Fruit fly (Drosophila melanogaster) whole organism, prepupa: ENCODE data around the gene CG3942.

Experiments used
- Blimp-1 ChIP-seq: fragments of 200-800 bp; sonication (Bioruptor generic); optimal IDR thresholded peaks from 3 replicates; lab custom pipeline; 2017; ENCODE audit warnings: missing biosample characterization, missing genetic modification characterization, mild to moderate bottlenecking, moderate library complexity, missing genetic modification reagents
- CG10669 ChIP-seq: fragments of 200-800 bp; sonication (Bioruptor generic); optimal IDR thresholded peaks from 3 replicates; lab custom pipeline; 2018; ENCODE audit warnings: missing biosample characterization, mild to moderate bottlenecking, missing genetic modification characterization, moderate library complexity
- CG11294 ChIP-seq: fragments of 200-800 bp; sonication (Bioruptor generic); IDR thresholded peaks from 2 replicates; pipeline ENCODE4 v1.3.6; 2022; ENCODE audit warnings: missing biosample characterization, missing genetic modification characterization
- CG11762 ChIP-seq: fragments of 200-800 bp; sonication (Bioruptor generic); optimal IDR thresholded peaks from 3 replicates; lab custom pipeline; 2016; ENCODE audit warnings: missing biosample characterization, missing genetic modification characterization; ENCODE audit not compliant: insufficient read depth
- CG11902 ChIP-seq: fragments of 200-800 bp; sonication (Bioruptor generic); optimal IDR thresholded peaks from 3 replicates; lab custom pipeline; 2016; ENCODE audit warnings: missing biosample characterization, missing genetic modification characterization
- CG15336 ChIP-seq: fragments of 200-800 bp; sonication (Bioruptor generic); IDR thresholded peaks from 2 replicates; pipeline ENCODE4 v1.3.6; 2022; ENCODE audit warnings: missing biosample characterization, missing genetic modification characterization
- CG16779 ChIP-seq: fragments of 200-800 bp; sonication (Bioruptor generic); optimal IDR thresholded peaks from 3 replicates; lab custom pipeline; 2017; ENCODE audit warnings: missing biosample characterization, mild to moderate bottlenecking, missing genetic modification characterization
- CG3032 ChIP-seq: fragments of 200-800 bp; optimal IDR thresholded peaks from 2 replicates; lab custom pipeline; 2019; ENCODE audit warnings: missing biosample characterization, mild to moderate bottlenecking, missing genetic modification characterization, moderate library complexity
- CG3919 ChIP-seq: fragments of 200-800 bp; sonication (Bioruptor generic); optimal IDR thresholded peaks from 3 replicates; lab custom pipeline; 2016; ENCODE audit warnings: missing biosample characterization, missing genetic modification characterization
- CG4318 ChIP-seq: fragments of 200-800 bp; sonication (Bioruptor generic); optimal IDR thresholded peaks from 3 replicates; lab custom pipeline; 2017; ENCODE audit warnings: missing biosample characterization, mild to moderate bottlenecking, missing genetic modification characterization
- CG6163 ChIP-seq: fragments of 200-800 bp; sonication (Bioruptor generic); IDR thresholded peaks from 3 replicates; pipeline ENCODE4 v1.3.6; 2022; ENCODE audit warnings: missing biosample characterization, missing genetic modification characterization
- CG6792 ChIP-seq: fragments of 200-800 bp; sonication (Bioruptor generic); optimal IDR thresholded peaks from 3 replicates; lab custom pipeline; 2016; ENCODE audit warnings: missing biosample characterization, missing genetic modification characterization
- CG6808 ChIP-seq: fragments of 200-800 bp; sonication (Bioruptor generic); optimal IDR thresholded peaks from 3 replicates; lab custom pipeline; 2017; ENCODE audit warnings: missing biosample characterization, missing genetic modification characterization, mild to moderate bottlenecking, moderate library complexity, missing genetic modification reagents
- CG6854 ChIP-seq: fragments of 200-800 bp; sonication (Bioruptor generic); optimal IDR thresholded peaks from 2 replicates; lab custom pipeline; 2017; ENCODE audit warnings: missing biosample characterization, mild to moderate bottlenecking, missing genetic modification characterization
- CG8119 ChIP-seq: fragments of 200-800 bp; sonication (Bioruptor generic); IDR thresholded peaks from 3 replicates; pipeline ENCODE4 v1.3.6; 2022; ENCODE audit warnings: missing biosample characterization, missing genetic modification characterization
- CG8319 ChIP-seq: fragments of 200-800 bp; sonication (Bioruptor generic); optimal IDR thresholded peaks from 3 replicates; lab custom pipeline; 2016; ENCODE audit warnings: missing biosample characterization, missing genetic modification characterization
- Eip75B ChIP-seq: fragments of 200-800 bp; sonication (Bioruptor generic); optimal IDR thresholded peaks from 3 replicates; lab custom pipeline; 2016; ENCODE audit warnings: missing biosample characterization, missing genetic modification characterization
- Eip78C ChIP-seq: fragments of 200-800 bp; sonication (Bioruptor generic); peaks from one replicate; lab custom pipeline; 2016; ENCODE audit warnings: missing biosample characterization, missing genetic modification characterization
- Eip93F ChIP-seq: fragments of 200-800 bp; sonication (Bioruptor generic); optimal IDR thresholded peaks from 2 replicates; lab custom pipeline; 2016; ENCODE audit warnings: missing biosample characterization, mild to moderate bottlenecking, missing genetic modification characterization
- Hr38 ChIP-seq: sonication (Bioruptor generic); optimal IDR thresholded peaks from 2 replicates; lab custom pipeline; 2016; ENCODE audit warnings: missing biosample characterization, missing genetic modification characterization
- Hr39 ChIP-seq: fragments of 200-800 bp; sonication (Bioruptor generic); optimal IDR thresholded peaks from 2 replicates; lab custom pipeline; 2016; ENCODE audit warnings: missing biosample characterization, missing genetic modification characterization
- Hr4 ChIP-seq: fragments of 200-800 bp; sonication (Bioruptor generic); optimal IDR thresholded peaks from 3 replicates; lab custom pipeline; 2016; ENCODE audit warnings: missing biosample characterization, missing genetic modification characterization
- Lpt ChIP-seq: fragments of 200-800 bp; sonication (Bioruptor generic); optimal IDR thresholded peaks from 3 replicates; lab custom pipeline; 2016; ENCODE audit warnings: missing biosample characterization, missing genetic modification characterization
- Met ChIP-seq: fragments of 200-800 bp; sonication (Bioruptor generic); optimal IDR thresholded peaks from 3 replicates; lab custom pipeline; 2016; ENCODE audit warnings: missing biosample characterization, missing genetic modification characterization
- OdsH ChIP-seq: fragments of 200-800 bp; sonication (Bioruptor generic); optimal IDR thresholded peaks from 3 replicates; lab custom pipeline; 2016; ENCODE audit warnings: missing biosample characterization, missing genetic modification characterization
- Smox ChIP-seq: fragments of 200-800 bp; sonication (Bioruptor generic); optimal IDR thresholded peaks from 3 replicates; lab custom pipeline; 2016; ENCODE audit warnings: missing biosample characterization, missing genetic modification characterization
- Sox102F ChIP-seq: fragments of 200-800 bp; sonication (Bioruptor generic); optimal IDR thresholded peaks from 2 replicates; lab custom pipeline; 2016; ENCODE audit warnings: missing biosample characterization, mild to moderate bottlenecking, missing genetic modification characterization
- achi ChIP-seq: fragments of 200-800 bp; sonication (Bioruptor generic); optimal IDR thresholded peaks from 3 replicates; lab custom pipeline; 2016; ENCODE audit warnings: missing biosample characterization, missing genetic modification characterization
- acj6 ChIP-seq: fragments of 200-800 bp; sonication (Bioruptor generic); optimal IDR thresholded peaks from 3 replicates; lab custom pipeline; 2016; ENCODE audit warnings: missing biosample characterization, missing genetic modification characterization
- cyc ChIP-seq: fragments of 200-800 bp; sonication (Bioruptor generic); optimal IDR thresholded peaks from 3 replicates; lab custom pipeline; 2016; ENCODE audit warnings: missing biosample characterization, missing genetic modification characterization
- dac ChIP-seq: fragments of 200-800 bp; sonication (Bioruptor generic); optimal IDR thresholded peaks from 2 replicates; lab custom pipeline; 2017; ENCODE audit warnings: missing biosample characterization, mild to moderate bottlenecking, missing genetic modification characterization
- dsx ChIP-seq: fragments of 200-800 bp; optimal IDR thresholded peaks from 3 replicates; lab custom pipeline; 2019; ENCODE audit warnings: missing biosample characterization, mild to moderate bottlenecking, missing genetic modification characterization, moderate library complexity; ENCODE audit not compliant: poor library complexity, severe bottlenecking
- eg ChIP-seq: fragments of 200-800 bp; sonication (Bioruptor generic); IDR thresholded peaks from 3 replicates; pipeline ENCODE4 v1.3.6; 2022; ENCODE audit warnings: missing biosample characterization, missing genetic modification characterization
- esn ChIP-seq: fragments of 200-800 bp; sonication (Bioruptor generic); optimal IDR thresholded peaks from 2 replicates; lab custom pipeline; 2016; ENCODE audit warnings: missing biosample characterization, mild to moderate bottlenecking, missing genetic modification characterization, moderate library complexity
- fd85E ChIP-seq: fragments of 200-800 bp; sonication (Bioruptor generic); optimal IDR thresholded peaks from 3 replicates; lab custom pipeline; 2016; ENCODE audit warnings: missing biosample characterization, missing genetic modification characterization
- fkh ChIP-seq: fragments of 200-800 bp; sonication (Bioruptor generic); optimal IDR thresholded peaks from 3 replicates; lab custom pipeline; 2017; ENCODE audit warnings: missing biosample characterization, mild to moderate bottlenecking, missing genetic modification characterization, moderate library complexity
- pdm3 ChIP-seq: fragments of 200-800 bp; sonication (Bioruptor generic); optimal IDR thresholded peaks from 3 replicates; lab custom pipeline; 2016; ENCODE audit warnings: missing biosample characterization, missing genetic modification characterization
- salr ChIP-seq, 2 experiments: fragments of 200-800 bp; sonication (Bioruptor generic); optimal IDR thresholded peaks; 3 replicates each; lab custom pipeline; 2016 to 2018; ENCODE audit warnings: missing biosample characterization in 2 of 2, missing genetic modification characterization in 2 of 2, mild to moderate bottlenecking in 1 of 2
- svp ChIP-seq: fragments of 200-800 bp; sonication (Bioruptor generic); peaks from one replicate; lab custom pipeline; 2016; ENCODE audit warnings: missing biosample characterization, missing genetic modification characterization

Gene CG3942

dm6 chr3R:12297261-12297660 lies 43.3 kb downstream of the CG3942 start (continued):
- TF ChIP-seq Met (GFP tag; lab: Kevin White, UChicago) = no peak
- no peak for TF ChIP-seq CG6792 (GFP tag; lab: Kevin White, UChicago)
- peak; percentile 29 for TF ChIP-seq dsx
- TF ChIP-seq CG3032 (tag; lab: Kevin White, UChicago) = peak; percentile 44
- peak; percentile 85 for TF ChIP-seq Eip78C (GFP tag; lab: Kevin White, UChicago)
- TF ChIP-seq CG16779 = peak; percentile 34
- peak; percentile 78 for TF ChIP-seq svp (GFP tag; lab: Kevin White, UChicago)
- no peak for TF ChIP-seq Hr38 (GFP tag; lab: Kevin White, UChicago)
- no peak for TF ChIP-seq Eip93F (GFP tag; lab: Kevin White, UChicago)
- no peak for TF ChIP-seq fkh (GFP tag; lab: Kevin White, UChicago)
- TF ChIP-seq CG8319 (GFP tag; lab: Kevin White, UChicago) = no peak
- peak; percentile 29 for TF ChIP-seq pdm3
- TF ChIP-seq salr (GFP tag; optimal IDR thresholded peaks at IDR 0.05; lab: Kevin White, UChicago) = peak in 1 of 2 experiments; percentile 58
- TF ChIP-seq fd85E = no peak
- TF ChIP-seq CG11294 (GFP tag; lab: Robert Waterston, UW) = peak; percentile 49
- TF ChIP-seq Smox = no peak
- no peak for TF ChIP-seq cyc (GFP tag; lab: Kevin White, UChicago)
- no peak for TF ChIP-seq Sox102F (GFP tag; lab: Kevin White, UChicago)
- TF ChIP-seq CG4318 (GFP tag; lab: Kevin White, UChicago) = peak; percentile 39
- TF ChIP-seq eg (GFP tag; lab: Robert Waterston, UW) = peak; percentile 84
- TF ChIP-seq CG6808 = peak; percentile 8
- TF ChIP-seq CG6163 (GFP tag; lab: Robert Waterston, UW) = peak; percentile 58; the same call in 1 of the 3 replicates
- peak; percentile 18 for TF ChIP-seq CG10669 (GFP tag; lab: Kevin White, UChicago)
- no peak for TF ChIP-seq CG11902 (GFP tag; lab: Kevin White, UChicago)
- TF ChIP-seq Eip75B (GFP tag; lab: Kevin White, UChicago) = peak; percentile 23
- TF ChIP-seq CG11762 (GFP tag; lab: Kevin White, UChicago) = no peak
- peak; percentile 59 for TF ChIP-seq achi (GFP tag; lab: Kevin White, UChicago)

DNA sequence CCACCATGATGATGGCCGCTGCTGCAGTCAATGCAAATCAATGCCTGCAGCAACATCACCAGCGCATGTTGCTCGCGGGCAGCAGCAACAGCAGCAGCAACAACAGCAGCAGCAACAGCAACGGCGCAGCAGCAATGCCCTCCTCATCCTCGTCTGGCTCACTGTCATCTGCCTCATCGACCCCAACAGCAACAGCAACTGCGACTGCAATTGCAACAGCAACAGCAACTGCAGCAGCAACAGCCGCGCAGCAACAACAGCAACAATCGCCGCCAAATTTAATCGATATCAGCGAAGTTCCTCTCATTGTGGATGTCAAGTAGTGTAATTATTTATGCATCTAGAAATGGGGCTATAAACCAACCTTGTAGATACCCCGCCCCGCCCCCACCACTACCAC lies 47.5 kb downstream of the CG3942 start:
- TF ChIP-seq eg (GFP tag; lab: Robert Waterston, UW) (0 out of 3 replicates have a peak, but pooled peaks have one; percentile 4), CG3919 (GFP tag; lab: Kevin White, UChicago) (peak; percentile 7), svp (GFP tag; lab: Kevin White, UChicago) (peak; percentile 66), CG6854 (GFP tag; lab: Kevin White, UChicago) (no peak), CG8119 (GFP tag; lab: Robert Waterston, UW) (no peak), Hr39 (GFP tag; lab: Kevin White, UChicago) (no peak), OdsH (GFP tag; lab: Kevin White, UChicago) (no peak), CG15336 (GFP tag; lab: Robert Waterston, UW) (no peak), CG11762 (GFP tag; lab: Kevin White, UChicago) (no peak), Lpt (no peak), dac (GFP tag; lab: Kevin White, UChicago) (no peak), CG3032 (tag; lab: Kevin White, UChicago) (no peak), esn (GFP tag; lab: Kevin White, UChicago) (no peak), Hr4 (GFP tag; lab: Kevin White, UChicago) (no peak), achi (GFP tag; lab: Kevin White, UChicago) (no peak), CG6792 (GFP tag; lab: Kevin White, UChicago) (no peak)

DNA sequence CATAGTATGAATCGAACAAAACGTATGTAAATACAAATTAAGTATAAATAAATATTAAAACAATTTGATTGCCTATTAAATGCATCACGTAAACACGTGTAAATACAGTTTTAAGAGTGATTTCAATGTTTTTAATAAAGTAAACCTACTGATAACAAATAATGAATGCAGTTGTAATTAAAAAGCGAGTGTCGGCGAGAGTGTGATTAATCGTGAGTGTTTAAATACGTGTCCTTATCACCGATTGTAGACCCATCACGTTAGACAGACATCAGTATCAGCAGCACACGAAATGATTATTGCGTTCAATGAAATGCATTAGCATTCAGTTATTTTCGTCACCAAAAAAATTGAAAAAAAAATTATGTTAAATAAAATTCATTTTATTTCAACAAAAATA lies 48.9 kb downstream of the CG3942 start:
- TF ChIP-seq Smox (no peak), Blimp-1 (GFP tag; lab: Kevin White, UChicago) (no peak), acj6 (GFP tag; lab: Kevin White, UChicago) (no peak), svp (GFP tag; lab: Kevin White, UChicago) (peak; percentile 76), fd85E (no peak), Hr38 (GFP tag; lab: Kevin White, UChicago) (no peak), CG15336 (GFP tag; lab: Robert Waterston, UW) (no peak), CG11294 (GFP tag; lab: Robert Waterston, UW) (no peak)
